Fruit fly (Drosophila melanogaster) whole organism, embryonic: ENCODE measurements around the gene CG14839.
A peak's percentile ranks its signal among the peaks of the same experiment; 100 is the strongest.

Experiments used
- Asciz ChIP-seq: fragments of 200-800 bp; sonication (Bioruptor generic); optimal IDR thresholded peaks from 2 replicates; lab custom pipeline; 2017; ENCODE audit warnings: missing biosample characterization, mild to moderate bottlenecking, missing genetic modification characterization, missing genetic modification reagents
- B-H1 ChIP-seq: fragments of 200-800 bp; sonication (Bioruptor generic); IDR thresholded peaks from 3 replicates; pipeline ENCODE4 v1.3.6; 2022; ENCODE audit warnings: missing biosample characterization, missing genetic modification characterization
- CG10267 ChIP-seq: fragments of 200-800 bp; sonication (Bioruptor generic); optimal IDR thresholded peaks from 2 replicates; lab custom pipeline; 2018; ENCODE audit warnings: missing biosample characterization, mild to moderate bottlenecking, missing genetic modification characterization, moderate library complexity
- CG11085 ChIP-seq: fragments of 200-800 bp; sonication (Bioruptor generic); IDR thresholded peaks from 2 replicates; pipeline ENCODE4 v1.3.6; 2022; ENCODE audit warnings: missing biosample characterization, missing genetic modification characterization
- CG14050 ChIP-seq: fragments of 200-800 bp; sonication (Bioruptor generic); IDR thresholded peaks from 3 replicates; pipeline ENCODE4 v1.3.6; 2022; ENCODE audit warnings: missing biosample characterization, missing genetic modification characterization
- CG14710 ChIP-seq: fragments of 200-800 bp; sonication (Bioruptor generic); optimal IDR thresholded peaks from 3 replicates; lab custom pipeline; 2019; ENCODE audit warnings: missing biosample characterization, mild to moderate bottlenecking, missing genetic modification characterization, moderate library complexity
- CG18599 ChIP-seq: fragments of 200-800 bp; sonication (Bioruptor generic); optimal IDR thresholded peaks from 3 replicates; lab custom pipeline; 2017; ENCODE audit warnings: missing biosample characterization, missing genetic modification characterization, mild to moderate bottlenecking, moderate library complexity, missing genetic modification reagents
- CG31365 ChIP-seq: fragments of 200-800 bp; sonication (Bioruptor generic); optimal IDR thresholded peaks from 2 replicates; lab custom pipeline; 2018; ENCODE audit warnings: missing biosample characterization, mild to moderate bottlenecking, missing genetic modification characterization
- CG33557 ChIP-seq: fragments of 200-800 bp; sonication (Bioruptor generic); optimal IDR thresholded peaks from 2 replicates; lab custom pipeline; 2019; ENCODE audit warnings: missing biosample characterization, mild to moderate bottlenecking, missing genetic modification characterization, moderate library complexity
- CG34422 ChIP-seq: fragments of 200-800 bp; sonication (Bioruptor generic); IDR thresholded peaks from 3 replicates; pipeline ENCODE4 v1.3.6; 2022; ENCODE audit warnings: missing biosample characterization, missing genetic modification characterization
- CG3995 ChIP-seq: fragments of 200-800 bp; sonication (Bioruptor generic); optimal IDR thresholded peaks from 3 replicates; lab custom pipeline; 2016; ENCODE audit warnings: missing biosample characterization, missing genetic modification characterization
- CG42726 ChIP-seq: fragments of 200-800 bp; sonication (Bioruptor generic); IDR thresholded peaks from 2 replicates; pipeline ENCODE4 v1.3.6; 2022; ENCODE audit warnings: missing biosample characterization, missing genetic modification characterization; ENCODE audit not compliant: partially characterized antibody
- CG43689 ChIP-seq: fragments of 200-800 bp; sonication (Bioruptor generic); IDR thresholded peaks from 2 replicates; pipeline ENCODE4 v1.3.6; 2022; ENCODE audit warnings: missing biosample characterization, missing genetic modification characterization
- CG4404 ChIP-seq: fragments of 200-800 bp; sonication (Bioruptor generic); IDR thresholded peaks from 2 replicates; pipeline ENCODE4 v1.3.6; 2022; ENCODE audit warnings: missing biosample characterization, missing genetic modification characterization
- CG6272 ChIP-seq: fragments of 200-800 bp; sonication (Bioruptor generic); IDR thresholded peaks from 2 replicates; pipeline ENCODE4 v1.3.6; 2022; ENCODE audit warnings: missing biosample characterization, missing genetic modification characterization
- CG7372 ChIP-seq: fragments of 200-800 bp; sonication (Bioruptor generic); IDR thresholded peaks from 2 replicates; pipeline ENCODE4 v1.3.6; 2022; ENCODE audit warnings: missing biosample characterization, missing genetic modification characterization
- CG9609 ChIP-seq: fragments of 200-800 bp; sonication (Bioruptor generic); optimal IDR thresholded peaks from 3 replicates; lab custom pipeline; 2016; ENCODE audit warnings: missing biosample characterization, missing genetic modification characterization
- CoRest ChIP-seq: fragments of 200-800 bp; sonication (Bioruptor generic); optimal IDR thresholded peaks from 3 replicates; lab custom pipeline; 2018; ENCODE audit warnings: missing biosample characterization, mild to moderate bottlenecking, missing genetic modification characterization, moderate library complexity
- Dfd ChIP-seq, 2 experiments: fragments of >200 bp; optimal IDR thresholded peaks; 2 replicates each; lab custom pipeline; 2017; ENCODE audit warnings: missing biosample characterization in 2 of 2, missing genetic modification characterization in 2 of 2
- Gug ChIP-seq: fragments of 200-800 bp; sonication (Bioruptor generic); IDR thresholded peaks from 4 replicates; pipeline ENCODE4 v1.3.6; 2022; ENCODE audit warnings: missing biosample characterization, missing genetic modification characterization
- HLHmδ ChIP-seq: fragments of 200-800 bp; sonication (Bioruptor generic); optimal IDR thresholded peaks from 2 replicates; lab custom pipeline; 2018; ENCODE audit warnings: missing biosample characterization, mild to moderate bottlenecking, missing genetic modification characterization, moderate library complexity
- Med ChIP-seq: fragments of 200-800 bp; sonication (Bioruptor generic); peaks from one replicate; lab custom pipeline; 2016; ENCODE audit warnings: missing biosample characterization, missing genetic modification characterization, mild to moderate bottlenecking, inconsistent platforms, moderate library complexity
- Ptx1 ChIP-seq: fragments of 200-800 bp; sonication (Bioruptor generic); IDR thresholded peaks from 2 replicates; pipeline ENCODE4 v1.3.6; 2022; ENCODE audit warnings: missing biosample characterization, missing genetic modification characterization
- Sin3A ChIP-seq: fragments of >200 bp; optimal IDR thresholded peaks from 2 replicates; lab custom pipeline; 2018
- Spps ChIP-seq: fragments of 200-800 bp; sonication (Bioruptor generic); optimal IDR thresholded peaks from 2 replicates; lab custom pipeline; 2018; ENCODE audit warnings: missing biosample characterization, mild to moderate bottlenecking, missing genetic modification characterization
- YL-1 ChIP-seq: fragments of 200-800 bp; sonication (Bioruptor generic); optimal IDR thresholded peaks from 3 replicates; lab custom pipeline; 2017; ENCODE audit warnings: missing biosample characterization, mild to moderate bottlenecking, missing genetic modification characterization
- amos ChIP-seq: fragments of 200-800 bp; sonication (Bioruptor generic); IDR thresholded peaks from 2 replicates; pipeline ENCODE4 v1.3.6; 2022; ENCODE audit warnings: missing biosample characterization, missing genetic modification characterization; ENCODE audit not compliant: partially characterized antibody
- ato ChIP-seq: fragments of 200-800 bp; sonication (Bioruptor generic); IDR thresholded peaks from 2 replicates; pipeline ENCODE4 v1.3.6; 2022; ENCODE audit warnings: missing biosample characterization, missing genetic modification characterization; ENCODE audit not compliant: partially characterized antibody
- chinmo ChIP-seq: fragments of 200-800 bp; sonication (Bioruptor generic); IDR thresholded peaks from 4 replicates; pipeline ENCODE4 v1.3.6; 2022; ENCODE audit warnings: missing biosample characterization, missing genetic modification characterization; ENCODE audit not compliant: partially characterized antibody
- dmrt11E ChIP-seq: fragments of 200-800 bp; sonication (Bioruptor generic); optimal IDR thresholded peaks from 3 replicates; lab custom pipeline; 2018; ENCODE audit warnings: missing biosample characterization, mild to moderate bottlenecking, missing genetic modification characterization, moderate library complexity
- eve ChIP-seq, 2 experiments: fragments of >200 bp; optimal IDR thresholded peaks; 2 replicates each; lab custom pipeline; 2017; ENCODE audit warnings: missing biosample characterization in 2 of 2, missing genetic modification characterization in 2 of 2
- fu2 ChIP-seq: fragments of 200-800 bp; sonication (Bioruptor generic); optimal IDR thresholded peaks from 2 replicates; lab custom pipeline; 2016; ENCODE audit warnings: missing biosample characterization, missing genetic modification characterization
- gcm2 ChIP-seq: fragments of 200-800 bp; sonication (Bioruptor generic); optimal IDR thresholded peaks from 2 replicates; lab custom pipeline; 2016; ENCODE audit warnings: missing biosample characterization, missing genetic modification characterization
- ind ChIP-seq: fragments of 200-800 bp; sonication (Bioruptor generic); optimal IDR thresholded peaks from 3 replicates; lab custom pipeline; 2016; ENCODE audit warnings: missing biosample characterization, missing genetic modification characterization
- insv ChIP-seq, 2 experiments: fragments of 200-800 bp; sonication (Bioruptor generic); optimal IDR thresholded peaks; 3 replicates each; lab custom pipeline; 2016 to 2018; ENCODE audit warnings: missing biosample characterization in 2 of 2, missing genetic modification characterization in 2 of 2
- inv ChIP-seq: fragments of 200-800 bp; sonication (Bioruptor generic); IDR thresholded peaks from 2 replicates; pipeline ENCODE4 v1.3.6; 2022; ENCODE audit warnings: missing biosample characterization, missing genetic modification characterization; ENCODE audit not compliant: partially characterized antibody
- jigr1 ChIP-seq: fragments of 200-800 bp; sonication (Bioruptor generic); IDR thresholded peaks from 3 replicates; pipeline ENCODE4 v1.3.6; 2022; ENCODE audit warnings: missing biosample characterization, missing genetic modification characterization
- jumu ChIP-seq: fragments of 200-800 bp; sonication (Bioruptor generic); optimal IDR thresholded peaks from 3 replicates; lab custom pipeline; 2016; ENCODE audit warnings: missing biosample characterization, missing genetic modification characterization
- maf-S ChIP-seq: fragments of 200-800 bp; sonication (Bioruptor generic); optimal IDR thresholded peaks from 2 replicates; lab custom pipeline; 2016; ENCODE audit warnings: missing biosample characterization, missing genetic modification characterization
- nom ChIP-seq: fragments of 200-800 bp; sonication (Bioruptor generic); optimal IDR thresholded peaks from 2 replicates; lab custom pipeline; 2017; ENCODE audit warnings: missing biosample characterization, missing genetic modification characterization, mild to moderate bottlenecking, moderate library complexity, missing genetic modification reagents
- otp ChIP-seq: fragments of 200-800 bp; sonication (Bioruptor generic); IDR thresholded peaks from 3 replicates; pipeline ENCODE4, ENCODE4 v1.3.6; 2022; ENCODE audit warnings: missing biosample characterization, missing genetic modification characterization
- pita ChIP-seq: fragments of 200-800 bp; sonication (Bioruptor generic); optimal IDR thresholded peaks from 2 replicates; lab custom pipeline; 2017; ENCODE audit warnings: missing biosample characterization, mild to moderate bottlenecking, missing genetic modification characterization
- pum ChIP-seq: fragments of 200-800 bp; sonication (Bioruptor generic); optimal IDR thresholded peaks from 2 replicates; lab custom pipeline; 2016; ENCODE audit warnings: missing biosample characterization, missing genetic modification characterization
- repo ChIP-seq: fragments of 200-800 bp; sonication (Bioruptor generic); optimal IDR thresholded peaks from 2 replicates; lab custom pipeline; 2016; ENCODE audit warnings: missing biosample characterization, missing genetic modification characterization
- sug ChIP-seq: fragments of 200-800 bp; optimal IDR thresholded peaks from 2 replicates; lab custom pipeline; 2019; ENCODE audit warnings: missing biosample characterization, mild to moderate bottlenecking, missing genetic modification characterization, moderate library complexity
- tio ChIP-seq: fragments of 200-800 bp; sonication (Bioruptor generic); optimal IDR thresholded peaks from 2 replicates; lab custom pipeline; 2017; ENCODE audit warnings: missing biosample characterization, missing genetic modification characterization, inconsistent platforms
- ttk ChIP-seq: fragments of 200-800 bp; sonication (Bioruptor generic); IDR thresholded peaks from 2 replicates; pipeline ENCODE4 v2.1.2; 2022; ENCODE audit warnings: missing biosample characterization, missing genetic modification characterization
- tx ChIP-seq: fragments of 200-800 bp; sonication (Bioruptor generic); optimal IDR thresholded peaks from 2 replicates; lab custom pipeline; 2016; ENCODE audit warnings: missing biosample characterization, missing genetic modification characterization
- zf30C ChIP-seq: fragments of 200-800 bp; sonication (Bioruptor generic); optimal IDR thresholded peaks from 3 replicates; lab custom pipeline; 2018; ENCODE audit warnings: missing biosample characterization, mild to moderate bottlenecking, missing genetic modification characterization

CG14839 gene

DNA sequence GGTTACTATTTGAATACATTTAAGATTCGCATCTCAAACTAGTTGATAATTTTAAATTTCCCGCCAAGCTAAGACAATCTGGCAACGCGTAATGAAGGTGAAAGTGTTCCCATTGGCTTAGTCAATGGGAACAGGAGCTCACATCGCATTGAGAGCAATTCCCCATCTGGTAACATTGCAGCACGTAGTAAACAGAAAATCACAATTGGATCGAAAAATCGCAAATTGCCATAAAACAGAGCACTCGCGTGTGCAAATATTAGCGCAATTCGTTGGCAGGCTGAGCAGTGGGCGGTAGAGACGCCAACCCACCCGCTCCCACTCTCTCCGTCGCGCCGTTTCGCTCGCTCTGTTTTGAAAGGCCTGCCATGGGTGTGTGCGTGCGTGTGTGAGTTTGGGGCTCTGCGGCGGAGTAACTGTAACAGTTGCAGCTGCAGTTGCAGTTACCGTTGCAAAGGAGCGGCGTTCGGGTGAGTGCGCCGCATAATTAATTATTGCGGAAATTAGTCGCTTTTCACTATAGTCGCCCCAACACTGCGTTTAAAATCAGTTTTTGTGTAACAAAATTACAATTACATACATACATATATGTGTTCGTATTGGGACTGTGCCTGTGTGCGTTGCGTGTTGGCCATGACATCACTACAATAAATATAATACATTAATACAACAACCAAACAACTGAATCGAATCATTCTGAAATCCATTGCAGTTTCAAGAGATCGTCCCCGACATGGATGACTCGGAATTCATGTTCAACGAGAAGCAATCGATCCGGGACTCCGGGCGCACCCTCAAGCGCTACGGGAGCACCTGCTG lies 36.1 kb downstream of the CG14839 start (continued):
- TF ChIP-seq Sin3A (lab: Kevin White, UChicago), result peak; percentile 7
- no peak for TF ChIP-seq dmrt11E (tag; lab: Kevin White, UChicago)
- no peak for TF ChIP-seq jumu
- no peak for TF ChIP-seq inv (GFP tag; lab: Robert Waterston, UW)
- no peak for TF ChIP-seq Asciz
- TF ChIP-seq CG11085, result no peak
- no peak for TF ChIP-seq CoRest
- TF ChIP-seq ind (GFP tag; lab: Kevin White, UChicago), result no peak
- no peak for TF ChIP-seq CG6272 (GFP tag; lab: Robert Waterston, UW)
- no peak for TF ChIP-seq CG9609 (GFP tag; lab: Kevin White, UChicago)
- no peak for TF ChIP-seq CG43689 (GFP tag; lab: Robert Waterston, UW)
- TF ChIP-seq CG18599, result no peak
- no peak for TF ChIP-seq gcm2 (GFP tag; lab: Kevin White, UChicago)
- no peak for TF ChIP-seq eve (GFP tag; optimal IDR thresholded peaks at IDR 0.05; lab: Kevin White, UChicago)
- no peak for TF ChIP-seq CG7372 (GFP tag; lab: Robert Waterston, UW)
- no peak for TF ChIP-seq ttk (GFP tag; lab: Robert Waterston, UW)
- 0 out of 3 replicates have a peak, but pooled peaks have one; percentile 32 for TF ChIP-seq otp
- peak; percentile 54 for TF ChIP-seq Med (GFP tag; lab: Kevin White, UChicago)
- TF ChIP-seq ato (GFP tag; lab: Robert Waterston, UW), result no peak
- peak; percentile 40 for TF ChIP-seq CG14710
- peak; percentile 18 for TF ChIP-seq CG33557
- no peak for TF ChIP-seq repo (GFP tag; lab: Kevin White, UChicago)
- TF ChIP-seq fu2, result no peak
- no peak for TF ChIP-seq CG14050 (GFP tag; lab: Robert Waterston, UW)
- peak; percentile 17 for TF ChIP-seq CG10267 (tag; lab: Kevin White, UChicago)
- TF ChIP-seq pum (GFP tag; lab: Kevin White, UChicago), result no peak
- no peak for TF ChIP-seq HLHmδ (GFP tag; lab: Kevin White, UChicago)
- TF ChIP-seq sug, result no peak
- peak; percentile 41 for TF ChIP-seq YL-1 (GFP tag; lab: Kevin White, UChicago)
- no peak for TF ChIP-seq CG4404 (GFP tag; lab: Robert Waterston, UW)
- TF ChIP-seq zf30C (GFP tag; lab: Kevin White, UChicago), result no peak
- TF ChIP-seq chinmo (GFP tag; lab: Robert Waterston, UW), result 0 out of 4 replicates have a peak, but pooled peaks have one; percentile 60
- TF ChIP-seq tio, result no peak
- TF ChIP-seq tx (GFP tag; lab: Kevin White, UChicago), result no peak
- TF ChIP-seq CG31365, result no peak
- peak; percentile 56 for TF ChIP-seq nom (GFP tag; lab: Kevin White, UChicago)
- no peak for TF ChIP-seq B-H1 (GFP tag; lab: Robert Waterston, UW)
- TF ChIP-seq CG3995 (GFP tag; lab: Kevin White, UChicago), result peak; percentile 67
- no peak for TF ChIP-seq Spps (tag; lab: Kevin White, UChicago)
- no peak for TF ChIP-seq Dfd (GFP tag; optimal IDR thresholded peaks at IDR 0.05; lab: Kevin White, UChicago)
- peak in 1 of 2 experiments; percentile 36 for TF ChIP-seq insv (GFP tag; optimal IDR thresholded peaks at IDR 0.05; lab: Kevin White, UChicago)
- TF ChIP-seq CG34422 (GFP tag; lab: Robert Waterston, UW), result no peak
- TF ChIP-seq jigr1 (GFP tag; lab: Robert Waterston, UW), result no peak
- TF ChIP-seq Ptx1, result no peak
- TF ChIP-seq CG42726 (GFP tag; lab: Robert Waterston, UW), result no peak
- no peak for TF ChIP-seq amos (GFP tag; lab: Robert Waterston, UW)
- TF ChIP-seq maf-S (GFP tag; lab: Kevin White, UChicago), result no peak
- no peak for TF ChIP-seq Gug (GFP tag; lab: Robert Waterston, UW)
- no peak for TF ChIP-seq pita
